Worm (Caenorhabditis elegans) whole organism, L2 larva: ENCODE results near the gene R160.5.

Experiments used
- alr-1 ChIP-seq: fragments of 150-350 bp; optimal IDR thresholded peaks from 2 replicates; lab custom pipeline; 2014; ENCODE audit warnings: missing biosample characterization, missing genetic modification characterization
- dmd-4 ChIP-seq: sonication (generic microtip); optimal IDR thresholded peaks from 2 replicates; lab custom pipeline; 2017; ENCODE audit warnings: missing biosample characterization, missing genetic modification characterization
- egl-27 ChIP-seq: sonication (generic microtip); optimal IDR thresholded peaks from 3 replicates; lab custom pipeline; 2017; ENCODE audit warnings: missing biosample characterization, missing genetic modification reagents, missing genetic modification characterization
- elt-3 ChIP-seq: sonication (generic microtip); optimal IDR thresholded peaks from 2 replicates; lab custom pipeline; 2017; ENCODE audit warnings: missing biosample characterization, missing genetic modification characterization
- lin-13 ChIP-seq: fragments of 150-350 bp; optimal IDR thresholded peaks from 2 replicates; lab custom pipeline; 2014; ENCODE audit warnings: missing biosample characterization, missing genetic modification reagents, missing genetic modification characterization
- lin-39 ChIP-seq: fragments of 150-350 bp; optimal IDR thresholded peaks from 2 replicates; lab custom pipeline; 2014; ENCODE audit warnings: missing biosample characterization, missing genetic modification reagents, missing genetic modification characterization
- mdl-1 ChIP-seq, 2 experiments: fragments of 150-350 bp in 1 of 2; sonication (generic microtip) in 1 of 2; optimal IDR thresholded peaks; 2 replicates each; lab custom pipeline; 2017; ENCODE audit warnings: missing biosample characterization in 2 of 2, missing genetic modification characterization in 2 of 2
- nhr-77 ChIP-seq: fragments of 150-350 bp; optimal IDR thresholded peaks from 2 replicates; lab custom pipeline; 2014; ENCODE audit warnings: missing biosample characterization, missing genetic modification characterization
- unc-55 ChIP-seq: fragments of 150-350 bp; sonication (generic microtip); optimal IDR thresholded peaks from 3 replicates; lab custom pipeline; 2014; ENCODE audit warnings: missing biosample characterization, missing genetic modification reagents, missing genetic modification characterization

DNA sequence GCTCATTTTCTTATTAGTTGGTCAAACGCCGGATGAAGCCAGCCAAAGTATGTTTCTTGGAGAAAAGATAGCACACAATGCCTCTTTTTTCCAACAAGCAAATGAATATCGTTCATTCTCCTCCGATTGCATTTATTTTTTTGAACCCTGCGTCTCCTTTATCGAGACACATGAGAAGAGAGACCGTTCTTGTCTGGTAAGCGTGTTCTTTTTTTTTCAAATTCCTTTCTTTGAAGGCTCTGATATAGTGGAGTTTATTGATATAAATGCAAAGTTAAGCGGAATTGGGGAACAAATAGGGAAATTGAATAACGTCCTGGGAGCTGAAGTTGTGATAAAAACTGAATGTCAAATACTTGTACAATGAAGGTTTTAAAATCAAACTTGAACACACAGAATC lies 8.1 kb downstream of the R160.5 start, which contains the start of gene F14H12.7:
- TF ChIP-seq lin-39 (tag; lab: Kevin White, UChicago) (no peak), unc-55 (GFP tag; lab: Kevin White, UChicago) (no peak), lin-13 (GFP tag; lab: Kevin White, UChicago) (no peak), nhr-77 (tag; lab: Kevin White, UChicago) (no peak), dmd-4 (tag; lab: Kevin White, UChicago) (no peak), egl-27 (tag; lab: Kevin White, UChicago) (no peak), elt-3 (tag; lab: Kevin White, UChicago) (no peak), mdl-1 (tag; optimal IDR thresholded peaks at IDR 0.05; lab: Kevin White, UChicago) (no peak), alr-1 (tag; lab: Kevin White, UChicago) (no peak)
